Fruit fly (Drosophila melanogaster): ENCODE data around the gene CG3285.

The CG3285 gene

DNA sequence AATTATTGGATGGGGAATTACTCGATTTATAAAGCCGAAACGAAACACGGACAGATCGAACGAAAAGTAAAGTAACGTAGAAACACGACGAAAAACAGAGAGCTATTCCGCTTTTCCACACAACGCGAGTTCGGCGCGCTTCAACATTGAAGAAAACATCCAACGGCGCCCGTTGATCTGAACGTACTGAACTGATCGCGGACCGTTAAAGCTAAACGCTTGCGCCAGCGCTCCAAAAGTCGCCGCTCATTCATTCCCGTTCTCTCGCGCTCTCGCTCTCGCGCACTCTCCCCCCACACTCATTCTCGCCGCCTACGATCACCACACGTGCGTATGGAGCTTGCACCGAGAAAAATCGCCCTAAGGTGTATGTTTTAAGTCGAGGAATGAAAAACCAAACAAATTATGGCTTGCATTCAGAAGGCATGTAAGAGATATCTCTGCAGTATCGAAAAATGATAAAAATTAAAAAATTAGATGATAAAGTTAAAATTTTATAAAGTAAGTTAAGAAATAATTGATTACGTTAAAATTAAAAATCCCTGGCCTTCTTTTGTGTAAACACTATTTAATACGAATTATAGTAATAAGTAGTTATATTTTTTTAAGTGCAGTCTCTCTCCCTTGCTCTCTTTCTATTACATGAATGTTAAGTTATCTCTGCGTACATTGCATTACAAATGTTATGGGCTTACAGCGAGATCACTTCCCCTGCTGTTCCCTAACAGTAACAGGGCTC is 24.1 kb downstream of the CG3285 start, which contains the start of gene E23 (continued):
- peak; percentile 98 for TF ChIP-seq CG14710 (tag; optimal IDR thresholded peaks at IDR 0.05)
- peak; percentile 76 for TF ChIP-seq dan (GFP tag; IDR thresholded peaks at IDR 0.05)
- TF ChIP-seq hkb (optimal IDR thresholded peaks at IDR 0.05), result no peak
- peak; percentile 99 for TF ChIP-seq hkb (GFP tag; IDR thresholded peaks at IDR 0.05)
- peak; percentile 99 for TF ChIP-seq Ets65A (GFP tag)
- peak; percentile 96 for TF ChIP-seq CG4854 (GFP tag; optimal IDR thresholded peaks at IDR 0.05)
- peak; percentile 98 for TF ChIP-seq H15 (GFP tag; IDR thresholded peaks at IDR 0.05)
- TF ChIP-seq oc (tag; optimal IDR thresholded peaks at IDR 0.05), result peak; percentile 99
- peak; percentile 91 for TF ChIP-seq Nf-YB (GFP tag; optimal IDR thresholded peaks at IDR 0.05)
- peak; percentile 97 for TF ChIP-seq Rx (GFP tag; IDR thresholded peaks at IDR 0.05)
- peak; percentile 96 to 97 for TF ChIP-seq chif (GFP tag; optimal IDR thresholded peaks at IDR 0.05)
- TF ChIP-seq lilli (GFP tag; optimal IDR thresholded peaks at IDR 0.05), result peak; percentile 98
- TF ChIP-seq NC2β (GFP tag; optimal IDR thresholded peaks at IDR 0.05), result peak; percentile 92
- peak; percentile 99 for TF ChIP-seq CG31441 (GFP tag; IDR thresholded peaks at IDR 0.05)
- TF ChIP-seq Jarid2 (GFP tag; optimal IDR thresholded peaks at IDR 0.05), result peak; percentile 97
- peak; percentile 79 for TF ChIP-seq CG4360 (GFP tag; IDR thresholded peaks at IDR 0.05)
- TF ChIP-seq CG17186 (GFP tag; optimal IDR thresholded peaks at IDR 0.05), result peak; percentile 82
- TF ChIP-seq CG2202 (tag; optimal IDR thresholded peaks at IDR 0.05), result peak; percentile 99
- peak; percentile 96 for TF ChIP-seq CG11093 (GFP tag; IDR thresholded peaks at IDR 0.05)
- peak; percentile 96 for TF ChIP-seq CG3065 (GFP tag; optimal IDR thresholded peaks at IDR 0.05)
- peak; percentile 77 for TF ChIP-seq corto (GFP tag; optimal IDR thresholded peaks at IDR 0.05)
- TF ChIP-seq Optix (GFP tag; IDR thresholded peaks at IDR 0.05), result peak; percentile 95
- peak; percentile 91 for TF ChIP-seq CG13624 (GFP tag; optimal IDR thresholded peaks at IDR 0.05)
- peak; percentile 97 to 99 for TF ChIP-seq bsh (GFP tag; optimal IDR thresholded peaks at IDR 0.05)
- peak; percentile 90 for TF ChIP-seq CG15514 (GFP tag; optimal IDR thresholded peaks at IDR 0.05)
- no peak for TF ChIP-seq Doc3 (GFP tag; IDR thresholded peaks at IDR 0.05; ENCODE audit: partially characterized antibody)
- TF ChIP-seq repo (GFP tag; optimal IDR thresholded peaks at IDR 0.05), result peak; percentile 90
- TF ChIP-seq sqz (GFP tag; optimal IDR thresholded peaks at IDR 0.05), result peak; percentile 97
- TF ChIP-seq CG30020 (tag; optimal IDR thresholded peaks at IDR 0.05), result peak; percentile 92
- peak; percentile 97 for TF ChIP-seq ranshi (GFP tag; IDR thresholded peaks at IDR 0.05)
- no peak for TF ChIP-seq prd (optimal IDR thresholded peaks at IDR 0.05)
- peak; percentile 98 for TF ChIP-seq prd (GFP tag; IDR thresholded peaks at IDR 0.05)
- TF ChIP-seq Abd-B (GFP tag; optimal IDR thresholded peaks at IDR 0.05), result peak; percentile 98
- peak; percentile 95 for TF ChIP-seq Lim3 (GFP tag; IDR thresholded peaks at IDR 0.05)
- TF ChIP-seq scrt (GFP tag; optimal IDR thresholded peaks at IDR 0.05), result peak; percentile 96
- TF ChIP-seq B-H2 (GFP tag; optimal IDR thresholded peaks at IDR 0.05), result peak; percentile 95
- peak; percentile 90 for TF ChIP-seq gro (GFP tag; optimal IDR thresholded peaks at IDR 0.05)
- peak; percentile 98 for TF ChIP-seq esg (GFP tag; conservative IDR thresholded peaks at IDR 0.05)
- TF ChIP-seq CG31224 (GFP tag; IDR thresholded peaks at IDR 0.05), result peak; percentile 95
- peak; percentile 100 for TF ChIP-seq CG18262 (tag; optimal IDR thresholded peaks at IDR 0.05)
- peak; percentile 95 for TF ChIP-seq CG9215 (GFP tag; IDR thresholded peaks at IDR 0.05)
- peak; percentile 99 for TF ChIP-seq CG9727 (GFP tag; optimal IDR thresholded peaks at IDR 0.05)
- TF ChIP-seq CG6254 (GFP tag; optimal IDR thresholded peaks at IDR 0.05), result peak; percentile 97
- peak in 1 of 3 experiments; percentile 100 for TF ChIP-seq lola (GFP tag; optimal IDR thresholded peaks at IDR 0.05)
- peak; percentile 96 for TF ChIP-seq Camta (GFP tag; optimal IDR thresholded peaks at IDR 0.05)
- TF ChIP-seq CG18011 (GFP tag; optimal IDR thresholded peaks at IDR 0.05), result peak; percentile 92
- peak; percentile 98 for TF ChIP-seq CG10462 (GFP tag; optimal IDR thresholded peaks at IDR 0.05)
- TF ChIP-seq tgo (GFP tag; IDR thresholded peaks at IDR 0.05), result peak; percentile 99
- TF ChIP-seq CG3407 (GFP tag; optimal IDR thresholded peaks at IDR 0.05), result peak; percentile 98
- peak; percentile 98 for TF ChIP-seq CG1233 (GFP tag; optimal IDR thresholded peaks at IDR 0.05)

All from whole organism, embryonic.